Worm (Caenorhabditis elegans): ENCODE data around the gene C28H8.7.

DNA sequence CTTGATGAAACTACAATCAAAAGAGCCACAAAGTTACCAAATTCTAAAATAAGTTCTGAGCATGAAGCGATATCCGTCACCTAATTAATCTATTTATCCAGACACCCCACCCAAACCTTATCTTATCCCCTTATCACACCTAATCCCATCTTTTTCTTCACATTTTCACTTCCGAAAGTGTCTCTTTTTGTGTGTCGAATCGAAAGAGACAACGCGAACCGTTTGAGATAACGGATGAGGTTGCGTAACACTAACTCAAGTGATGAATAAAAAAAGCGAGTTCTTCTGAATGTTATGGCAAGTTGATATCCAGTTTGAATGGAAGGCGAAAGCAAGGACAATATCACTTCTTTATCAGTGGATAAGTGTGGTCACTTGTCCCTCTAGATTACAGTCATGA lies 3.3 kb downstream of the C28H8.7 start:
- no peak for TF ChIP-seq set-16 (GFP tag; IDR thresholded peaks at IDR 0.05)
- TF ChIP-seq unc-62 (GFP tag; optimal IDR thresholded peaks at IDR 0.05 in 1 of 2) = no peak
- no peak for TF ChIP-seq unc-62 (tag; optimal IDR thresholded peaks at IDR 0.05)
- no peak for TF ChIP-seq zag-1 (tag; optimal IDR thresholded peaks at IDR 0.05)
- TF ChIP-seq jun-1 (tag; optimal IDR thresholded peaks at IDR 0.05) = no peak
- no peak for TF ChIP-seq F10B5.3 (tag; optimal IDR thresholded peaks at IDR 0.05)
- no peak for TF ChIP-seq mep-1 (tag; optimal IDR thresholded peaks at IDR 0.05)
- no peak for TF ChIP-seq dpl-1 (GFP tag; optimal IDR thresholded peaks at IDR 0.05)
- TF ChIP-seq snpc-1.2 (GFP tag; IDR thresholded peaks at IDR 0.05) = no peak
- TF ChIP-seq lir-3 (tag; optimal IDR thresholded peaks at IDR 0.05) = no peak
- no peak for TF ChIP-seq mes-2 (tag; optimal IDR thresholded peaks at IDR 0.05; ENCODE audit: poor library complexity, severe bottlenecking)
- no peak for TF ChIP-seq nhr-11 (tag; optimal IDR thresholded peaks at IDR 0.05)
- TF ChIP-seq mdt-29 (GFP tag; IDR thresholded peaks at IDR 0.05) = no peak

Measured in whole organism, L4 larva.